Worm (Caenorhabditis elegans) whole organism, late embryonic: ENCODE results near the gene sel-13.

ENCODE experiments used
- C08G9.2 ChIP-seq: sonication (generic microtip); optimal IDR thresholded peaks from 2 replicates; lab custom pipeline; 2016; ENCODE audit warnings: mild to moderate bottlenecking, missing genetic modification characterization, moderate library complexity, missing compliant biosample characterization
- F13H6.1 ChIP-seq: sonication (generic microtip); optimal IDR thresholded peaks from 2 replicates; lab custom pipeline; 2016; ENCODE audit warnings: missing genetic modification characterization, missing compliant biosample characterization
- K02D7.2 ChIP-seq: sonication (generic microtip); optimal IDR thresholded peaks from 2 replicates; lab custom pipeline; 2017; ENCODE audit warnings: mild to moderate bottlenecking, missing genetic modification characterization, missing compliant biosample characterization
- K09A11.1 ChIP-seq: sonication (generic microtip); optimal IDR thresholded peaks from 2 replicates; lab custom pipeline; 2017; ENCODE audit warnings: antibody characterized with exemption, mild to moderate bottlenecking, missing genetic modification characterization, missing compliant biosample characterization; ENCODE audit not compliant: insufficient read depth
- Y22D7AL.16 ChIP-seq: sonication (generic microtip); optimal IDR thresholded peaks from 2 replicates; lab custom pipeline; 2016; ENCODE audit warnings: missing genetic modification characterization, missing compliant biosample characterization
- ahr-1 ChIP-seq: sonication (generic microtip); optimal IDR thresholded peaks from 2 replicates; lab custom pipeline; 2016; ENCODE audit warnings: missing genetic modification characterization, missing compliant biosample characterization
- ceh-19 ChIP-seq: fragments of 200-800 bp; sonication (Bioruptor generic); optimal IDR thresholded peaks from 2 replicates; lab custom pipeline; 2018; ENCODE audit warnings: mild to moderate bottlenecking, missing genetic modification characterization, missing compliant biosample characterization
- ceh-2 ChIP-seq: sonication (generic microtip); optimal IDR thresholded peaks from 2 replicates; lab custom pipeline; 2016; ENCODE audit warnings: missing genotype, missing genetic modification characterization, missing compliant biosample characterization
- ceh-24 ChIP-seq: sonication (generic microtip); optimal IDR thresholded peaks from 2 replicates; lab custom pipeline; 2016; ENCODE audit warnings: mild to moderate bottlenecking, missing genetic modification characterization, missing compliant biosample characterization
- ceh-30 ChIP-seq: fragments of 150-350 bp; optimal IDR thresholded peaks from 2 replicates; lab custom pipeline; 2014; ENCODE audit warnings: missing biosample characterization, missing genetic modification characterization
- ceh-9 ChIP-seq: sonication (generic microtip); optimal IDR thresholded peaks from 2 replicates; lab custom pipeline; 2016; ENCODE audit warnings: mild to moderate bottlenecking, missing genetic modification characterization, inconsistent platforms, missing compliant biosample characterization
- dve-1 ChIP-seq: sonication (generic microtip); optimal IDR thresholded peaks from 2 replicates; lab custom pipeline; 2017; ENCODE audit warnings: antibody characterized with exemption, mild to moderate bottlenecking, missing genetic modification characterization, missing compliant biosample characterization
- elt-2 ChIP-seq: sonication (generic microtip); optimal IDR thresholded peaks from 2 replicates; lab custom pipeline; 2016; ENCODE audit warnings: missing genetic modification reagents, missing genetic modification characterization, missing compliant biosample characterization
- ets-4 ChIP-seq: sonication (generic microtip); optimal IDR thresholded peaks from 2 replicates; lab custom pipeline; 2016; ENCODE audit warnings: missing genetic modification characterization, missing compliant biosample characterization
- eyg-1 ChIP-seq: sonication (generic microtip); optimal IDR thresholded peaks from 2 replicates; lab custom pipeline; 2016; ENCODE audit warnings: missing genotype, missing genetic modification characterization, missing compliant biosample characterization
- fax-1 ChIP-seq: sonication (generic microtip); optimal IDR thresholded peaks from 2 replicates; lab custom pipeline; 2016; ENCODE audit warnings: missing genotype, missing genetic modification characterization, missing compliant biosample characterization
- fkh-10 ChIP-seq: fragments of 150-350 bp; optimal IDR thresholded peaks from 2 replicates; lab custom pipeline; 2014; ENCODE audit warnings: missing biosample characterization, missing genetic modification reagents, missing genetic modification characterization
- fkh-6 ChIP-seq: sonication (generic microtip); optimal IDR thresholded peaks from 2 replicates; lab custom pipeline; 2016; ENCODE audit warnings: missing genetic modification characterization, missing compliant biosample characterization
- gmeb-2 ChIP-seq: sonication (generic microtip); optimal IDR thresholded peaks from 2 replicates; lab custom pipeline; 2016; ENCODE audit warnings: missing genetic modification characterization, inconsistent platforms, missing compliant biosample characterization
- hlh-30 ChIP-seq: sonication (generic microtip); optimal IDR thresholded peaks from 2 replicates; lab custom pipeline; 2017; ENCODE audit warnings: antibody characterized with exemption, missing genetic modification characterization, missing compliant biosample characterization; ENCODE audit not compliant: insufficient read depth
- hlh-6 ChIP-seq: sonication (generic microtip); optimal IDR thresholded peaks from 2 replicates; lab custom pipeline; 2016; ENCODE audit warnings: missing genotype, missing genetic modification characterization, missing compliant biosample characterization
- hlh-8 ChIP-seq: sonication (generic microtip); optimal IDR thresholded peaks from 2 replicates; lab custom pipeline; 2016; ENCODE audit warnings: missing genotype, missing genetic modification characterization, missing compliant biosample characterization
- lim-6 ChIP-seq: sonication (generic microtip); optimal IDR thresholded peaks from 2 replicates; lab custom pipeline; 2016; ENCODE audit warnings: missing genetic modification characterization, missing compliant biosample characterization
- madf-2 ChIP-seq: sonication (generic microtip); optimal IDR thresholded peaks from 2 replicates; lab custom pipeline; 2017; ENCODE audit warnings: missing genetic modification characterization, missing compliant biosample characterization
- npax-4 ChIP-seq: sonication (generic microtip); optimal IDR thresholded peaks from 2 replicates; lab custom pipeline; 2016; ENCODE audit warnings: missing genetic modification characterization, missing compliant biosample characterization
- pha-4 ChIP-seq: fragments of 150-350 bp; optimal IDR thresholded peaks from 2 replicates; lab custom pipeline; 2018; ENCODE audit warnings: missing biosample characterization, missing genetic modification reagents, missing genetic modification characterization
- rnt-1 ChIP-seq: sonication (generic microtip); optimal IDR thresholded peaks from 2 replicates; lab custom pipeline; 2016; ENCODE audit warnings: missing genetic modification characterization, missing compliant biosample characterization
- sdc-2 ChIP-seq: sonication (generic microtip); optimal IDR thresholded peaks from 2 replicates; lab custom pipeline; 2016; ENCODE audit warnings: missing genotype, missing genetic modification characterization, missing compliant biosample characterization
- sox-4 ChIP-seq: sonication (generic microtip); optimal IDR thresholded peaks from 2 replicates; lab custom pipeline; 2017; ENCODE audit warnings: mild to moderate bottlenecking, missing genetic modification characterization, inconsistent platforms, missing compliant biosample characterization
- tbx-2 ChIP-seq: sonication (generic microtip); optimal IDR thresholded peaks from 2 replicates; lab custom pipeline; 2016; ENCODE audit warnings: missing genetic modification characterization, missing compliant biosample characterization
- ttx-3 ChIP-seq: sonication (generic microtip); optimal IDR thresholded peaks from 2 replicates; lab custom pipeline; 2016; ENCODE audit warnings: missing genetic modification reagents, missing genetic modification characterization, missing compliant biosample characterization
- unc-3 ChIP-seq, 2 experiments: fragments of 200-800 bp in 1 of 2; sonication (Bioruptor generic) in 1 of 2; sonication (generic microtip) in 1 of 2; conservative IDR thresholded peaks in 1 of 2; optimal IDR thresholded peaks in 1 of 2; 2 replicates each; pipeline versions ENCODE4 v1.3.6 to Lab custom; 2016 to 2022; ENCODE audit warnings: missing compliant biosample characterization in 2 of 2, missing genetic modification characterization in 2 of 2, missing genetic modification reagents in 1 of 2
- unc-42 ChIP-seq: sonication (generic microtip); optimal IDR thresholded peaks from 2 replicates; lab custom pipeline; 2016; ENCODE audit warnings: missing genotype, missing genetic modification characterization, missing compliant biosample characterization
- ztf-16 ChIP-seq: sonication (generic microtip); optimal IDR thresholded peaks from 2 replicates; lab custom pipeline; 2017; ENCODE audit warnings: missing genetic modification characterization, missing compliant biosample characterization

Gene sel-13

ce11 chrIII:4666753-4667400 lies 33.1 kb downstream of the sel-13 start (continued):
- peak; percentile 71 for TF ChIP-seq ceh-19 (GFP tag; lab: Kevin White, UChicago)
- TF ChIP-seq ets-4 (tag; lab: Kevin White, UChicago) = peak; percentile 27
- TF ChIP-seq Y22D7AL.16 (tag; lab: Kevin White, UChicago) = no peak
- no peak for TF ChIP-seq K09A11.1 (tag; lab: Kevin White, UChicago)
- TF ChIP-seq gmeb-2 = no peak
- TF ChIP-seq C08G9.2 = peak; percentile 26
- no peak for TF ChIP-seq dve-1 (tag; lab: Kevin White, UChicago)
- TF ChIP-seq eyg-1 (tag; lab: Kevin White, UChicago) = peak; percentile 8
- TF ChIP-seq pha-4 (tag; lab: Kevin White, UChicago) = no peak
- TF ChIP-seq ttx-3 = no peak
- TF ChIP-seq hlh-8 = peak; percentile 29
- peak; percentile 36 for TF ChIP-seq rnt-1 (tag; lab: Kevin White, UChicago)

- TF ChIP-seq unc-3 (GFP tag; conservative IDR thresholded peaks at IDR 0.05; lab: Robert Waterston, UW) (no peak), unc-3 (tag; optimal IDR thresholded peaks at IDR 0.05; lab: Kevin White, UChicago) (no peak), rnt-1 (tag; lab: Kevin White, UChicago) (no peak), fax-1 (no peak), hlh-6 (no peak), madf-2 (tag; lab: Kevin White, UChicago) (no peak), tbx-2 (tag; lab: Kevin White, UChicago) (no peak), npax-4 (tag; lab: Kevin White, UChicago) (no peak), K02D7.2 (tag; lab: Kevin White, UChicago) (no peak), ceh-30 (tag; lab: Kevin White, UChicago) (no peak), fkh-6 (no peak), ceh-24 (no peak), ahr-1 (tag; lab: Kevin White, UChicago) (no peak)
These were observed 34.8 kb downstream of the sel-13 start, which contains the start of gene T23F11.4 for ce11 chrIII:4665272-4665671. T23F11.4 (minus strand) TSS chrIII:4665372.

ce11 chrIII:4659426-4659825 lies 40.6 kb downstream of the sel-13 start:
- no peak for TF ChIP-seq fkh-10

ce11 chrIII:4658384-4658844 lies 41.6 kb downstream of the sel-13 start, which contains the start of gene cdka-1:
cdka-1 (plus strand) TSS chrIII:4658794.
- no peak for TF ChIP-seq ceh-9 (tag; lab: Kevin White, UChicago)
- TF ChIP-seq rnt-1 (tag; lab: Kevin White, UChicago) = no peak
- TF ChIP-seq hlh-6 = no peak
- no peak for TF ChIP-seq lim-6 (tag; lab: Kevin White, UChicago)
- TF ChIP-seq unc-3 (GFP tag; conservative IDR thresholded peaks at IDR 0.05; lab: Robert Waterston, UW) = no peak
- TF ChIP-seq unc-3 (tag; optimal IDR thresholded peaks at IDR 0.05; lab: Kevin White, UChicago) = no peak
- TF ChIP-seq sox-4 (tag; lab: Kevin White, UChicago) = no peak
- TF ChIP-seq fax-1 = no peak
- no peak for TF ChIP-seq hlh-30
- no peak for TF ChIP-seq ceh-30 (tag; lab: Kevin White, UChicago)
- no peak for TF ChIP-seq F13H6.1 (tag; lab: Kevin White, UChicago)
- no peak for TF ChIP-seq sdc-2 (tag; lab: Kevin White, UChicago)
- TF ChIP-seq ttx-3 = no peak
- TF ChIP-seq ztf-16 (tag; lab: Kevin White, UChicago) = no peak
- TF ChIP-seq elt-2 = no peak

- peak; percentile 56 for TF ChIP-seq unc-42 (tag; lab: Kevin White, UChicago)
- TF ChIP-seq ceh-2 (tag; lab: Kevin White, UChicago) = no peak
These were observed 42.6 kb downstream of the sel-13 start for ce11 chrIII:4657386-4657785.
